Fruit fly (Drosophila melanogaster) ovary, adult (tissue): ENCODE results near the gene CG33995.

ENCODE experiments used
- CG17801 ChIP-seq: fragments of 200-800 bp; optimal IDR thresholded peaks from 2 replicates; lab custom pipeline; 2019; ENCODE audit warnings: missing biosample characterization, mild to moderate bottlenecking, missing genetic modification characterization, moderate library complexity; ENCODE audit not compliant: partially characterized antibody

The CG33995 gene

DNA sequence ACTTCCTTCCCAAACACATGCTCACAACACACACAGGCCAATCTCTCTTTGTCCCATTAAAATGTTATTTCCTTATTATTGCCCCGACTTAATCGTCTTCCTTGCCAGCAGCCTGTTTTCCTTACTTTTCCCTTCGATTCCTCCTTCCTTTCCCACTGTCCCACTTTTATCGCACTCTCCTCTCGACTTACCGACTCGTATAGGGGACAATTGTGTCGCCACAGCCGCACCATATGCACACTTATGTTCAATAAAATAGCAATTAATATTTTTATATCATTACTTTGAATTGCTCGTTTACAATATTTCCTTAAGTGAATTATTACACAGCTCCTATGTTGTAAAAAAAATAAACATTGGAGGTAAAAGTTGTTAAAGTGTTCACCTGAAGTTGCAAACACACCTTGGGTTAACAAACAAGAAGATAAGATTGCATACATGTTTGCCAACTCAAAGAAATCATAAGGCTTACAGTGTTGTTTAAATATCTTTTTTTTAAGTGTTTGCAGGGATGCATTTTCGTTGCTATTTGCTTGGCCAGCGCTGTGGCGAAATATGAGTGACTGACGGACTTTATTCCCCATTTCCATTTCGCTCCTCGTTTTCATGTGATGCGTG, 43.9 kb downstream of the CG33995 start:
- TF ChIP-seq CG17801 (GFP tag; lab: Kevin White, UChicago), result peak; percentile 86

DNA sequence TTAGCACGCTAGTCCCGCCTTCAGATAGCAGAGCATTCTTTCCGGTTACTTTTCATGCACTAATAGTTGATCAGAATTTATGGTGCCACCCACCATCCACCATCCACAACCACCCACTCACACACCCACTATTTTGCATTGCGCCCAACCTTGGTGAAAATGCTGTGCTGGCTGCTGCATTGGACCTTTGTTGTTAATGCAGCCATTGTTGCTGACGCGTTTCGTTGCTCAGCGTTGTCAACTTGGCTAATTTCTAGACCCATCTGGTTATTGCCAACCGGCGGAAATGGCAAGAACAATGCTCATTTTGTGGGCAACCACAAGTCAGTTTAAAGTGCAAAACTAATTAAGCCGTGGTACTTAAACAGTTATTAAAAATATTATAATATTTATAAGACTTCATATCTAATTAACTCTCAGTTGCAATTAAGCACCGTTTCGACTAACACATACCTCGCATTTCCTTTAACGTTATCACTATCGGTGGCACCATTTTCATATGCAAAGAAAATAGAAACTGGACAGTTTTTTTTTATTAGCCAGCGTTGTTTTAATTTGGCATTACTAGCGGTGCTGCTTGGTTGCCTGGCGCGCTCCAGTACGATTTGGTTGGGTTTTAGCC, 45.7 kb downstream of the CG33995 start:
- TF ChIP-seq CG17801 (GFP tag; lab: Kevin White, UChicago), result no peak

DNA sequence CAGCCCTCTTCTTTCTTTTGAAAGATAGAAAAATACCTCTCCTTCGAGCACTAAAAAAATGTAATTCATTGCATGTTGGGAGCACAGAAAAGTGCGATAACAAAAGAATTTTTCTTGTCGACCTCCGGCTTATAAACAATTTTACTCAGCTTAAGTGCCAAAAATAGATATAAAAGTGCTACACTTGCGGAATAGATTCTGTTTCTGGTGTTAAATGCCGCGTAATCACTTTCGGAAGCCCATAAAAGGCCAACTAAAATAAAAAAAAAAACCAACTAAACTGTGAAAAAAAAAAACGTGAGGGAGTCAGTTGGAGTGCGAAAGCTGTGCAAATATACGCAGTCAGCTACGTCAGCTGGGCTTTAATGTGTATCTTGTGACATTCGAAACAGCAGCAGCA, 46.6 kb downstream of the CG33995 start:
- peak; percentile 12 for TF ChIP-seq CG17801 (GFP tag; lab: Kevin White, UChicago)

DNA sequence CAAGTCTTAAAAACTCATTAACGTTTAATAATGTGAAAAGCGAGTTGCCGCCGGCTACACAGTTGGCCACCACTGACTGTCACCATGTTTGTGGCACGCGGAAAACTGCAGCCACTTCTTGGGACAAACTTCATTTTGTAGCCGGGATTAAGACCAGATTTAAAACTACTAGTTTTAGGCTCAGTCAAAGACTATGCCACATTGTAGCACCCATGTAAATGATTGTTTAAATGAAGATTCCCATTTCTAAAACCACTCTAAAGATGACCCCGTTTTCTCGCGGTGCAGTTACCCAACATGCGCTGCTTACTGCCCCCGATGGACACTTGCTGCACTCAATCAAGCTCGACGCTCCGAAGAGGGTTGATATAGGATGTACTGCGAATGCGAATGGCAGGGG, 47.3 kb downstream of the CG33995 start:
- no peak for TF ChIP-seq CG17801 (GFP tag; lab: Kevin White, UChicago)

DNA sequence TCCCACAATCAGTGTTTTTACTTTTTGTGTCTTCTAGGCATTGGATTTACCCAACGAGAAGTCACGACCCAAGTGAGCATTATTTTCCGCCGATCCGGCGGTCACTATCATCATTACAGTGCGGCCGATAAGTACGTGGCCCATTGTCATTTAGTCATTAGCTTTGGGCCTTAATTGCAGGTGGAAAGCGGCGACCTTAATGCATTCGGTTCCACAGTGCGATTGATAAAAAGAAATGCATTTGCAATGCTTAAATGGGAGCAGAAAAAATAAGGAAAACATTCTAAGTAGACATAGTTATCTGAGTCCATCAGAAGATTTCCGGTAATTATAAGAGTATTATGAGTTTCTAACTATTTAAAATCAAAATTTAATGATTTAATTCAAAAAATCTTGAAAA, 49.1 kb downstream of the CG33995 start:
- no peak for TF ChIP-seq CG17801 (GFP tag; lab: Kevin White, UChicago)

DNA sequence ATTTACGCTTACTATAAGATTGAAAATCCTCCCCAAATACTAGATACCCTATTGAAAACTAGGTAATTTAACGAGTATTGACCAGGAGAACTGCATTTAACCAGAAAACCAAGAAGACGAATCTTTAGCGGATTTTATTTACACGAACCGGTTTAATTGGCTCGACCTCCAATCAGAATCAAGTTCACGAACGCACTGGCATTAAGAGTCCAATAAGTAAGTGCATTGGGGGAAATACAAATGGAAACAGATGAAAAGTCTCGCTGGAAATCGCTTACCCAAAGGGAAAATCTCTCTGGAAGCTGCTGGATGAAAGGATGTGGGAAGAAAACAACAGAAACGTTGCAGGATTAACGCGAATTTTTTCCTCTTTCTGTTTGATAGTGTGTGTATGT, 49.5 kb downstream of the CG33995 start:
- TF ChIP-seq CG17801 (GFP tag; lab: Kevin White, UChicago), result no peak

DNA sequence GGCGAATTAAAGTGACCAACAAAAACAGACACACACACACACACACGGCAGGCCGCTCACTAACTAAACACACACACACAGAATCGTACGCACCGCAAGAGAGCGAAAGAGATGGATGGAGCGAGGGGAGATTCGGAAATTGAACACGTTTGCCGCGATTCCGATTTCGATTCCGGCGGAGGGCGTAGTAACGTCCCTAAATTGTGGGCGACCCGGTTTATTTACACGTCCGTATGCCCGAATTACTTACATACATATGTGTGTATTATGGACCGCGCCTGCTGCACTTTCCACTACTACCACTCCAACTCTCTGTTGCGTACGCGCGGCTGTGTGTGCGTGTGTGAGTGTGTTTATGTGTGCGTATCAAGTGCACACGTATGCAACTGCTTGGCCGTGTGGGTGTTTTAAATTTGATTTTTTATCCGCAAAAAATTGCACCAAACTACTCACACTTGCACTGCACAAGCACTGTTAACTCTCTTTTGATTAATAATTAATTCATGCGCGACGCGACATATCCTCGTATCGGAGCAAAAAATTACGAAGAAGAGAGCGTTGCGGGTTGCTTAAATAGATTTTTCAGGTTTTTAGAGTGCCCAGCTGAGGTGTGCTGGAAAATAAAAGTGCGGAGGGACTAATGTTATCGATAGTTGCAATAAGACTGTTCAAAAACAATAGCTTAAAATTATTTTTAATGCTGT, 50.1 kb downstream of the CG33995 start, which contains the start of gene Pgant5:
TSS of gene Pgant5 (minus strand) at position 601 of the 704 bp plus-strand sequence.
- peak; percentile 47 for TF ChIP-seq CG17801 (GFP tag; lab: Kevin White, UChicago)

DNA sequence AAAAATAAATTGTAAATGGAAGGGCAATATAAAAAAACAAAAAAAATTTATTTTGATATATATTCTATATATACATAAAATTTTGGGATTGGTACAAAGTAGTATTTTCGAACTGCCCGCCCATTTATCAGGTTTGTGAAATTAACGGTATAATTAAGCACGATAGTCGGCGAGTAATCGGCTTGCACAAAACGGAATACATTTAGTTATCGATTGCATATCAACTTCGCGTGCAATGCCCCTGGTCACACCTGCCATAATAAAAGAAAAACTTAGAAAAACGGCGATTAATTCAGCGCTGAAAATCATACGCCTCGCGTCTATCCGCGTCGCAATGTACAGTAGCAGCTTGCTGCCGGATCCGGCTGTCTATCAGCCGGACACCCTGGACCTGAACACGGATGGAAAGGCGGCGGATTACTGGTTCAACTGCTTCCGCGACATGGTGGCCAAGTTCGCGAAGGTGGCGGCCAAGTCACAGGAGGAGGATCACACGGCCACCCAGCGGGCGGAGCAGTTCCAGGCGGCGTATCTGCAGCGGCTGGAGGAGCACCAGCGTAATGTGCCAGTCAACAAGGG, 50.8 kb downstream of the CG33995 start, which contains the start of gene CG5828:
TSS of gene CG5828 (plus strand) at position 205 of the 579 bp plus-strand sequence.
- TF ChIP-seq CG17801 (GFP tag; lab: Kevin White, UChicago), result no peak

DNA sequence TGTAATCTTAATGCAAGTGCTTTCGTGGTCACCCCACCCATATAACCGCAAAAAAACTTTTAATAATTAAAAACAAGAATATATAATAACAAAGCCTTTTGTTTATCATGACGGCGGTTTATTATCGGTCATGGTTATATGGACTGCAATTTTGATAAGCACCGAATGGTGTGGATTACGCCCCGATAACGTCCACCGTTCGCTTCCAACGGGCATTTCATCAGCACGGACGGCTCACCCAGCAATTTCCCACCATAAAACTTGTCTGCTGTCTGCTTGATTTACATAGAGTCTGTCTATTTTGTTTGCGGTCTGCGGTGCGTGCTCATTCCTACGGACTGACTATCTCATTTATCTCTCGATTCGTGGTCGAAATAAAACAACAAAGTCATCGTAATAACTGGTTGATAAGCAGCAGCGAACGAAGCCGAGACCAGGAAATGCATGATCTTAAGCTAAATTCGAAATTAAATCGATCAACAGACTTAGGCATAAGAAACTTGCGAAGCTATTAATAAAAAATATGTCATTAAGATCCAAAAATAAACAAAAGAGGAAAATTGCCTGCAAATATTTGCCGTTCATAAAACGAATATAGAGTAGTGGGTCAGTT, 52.4 kb downstream of the CG33995 start:
- peak; percentile 68 for TF ChIP-seq CG17801 (GFP tag; lab: Kevin White, UChicago)

DNA sequence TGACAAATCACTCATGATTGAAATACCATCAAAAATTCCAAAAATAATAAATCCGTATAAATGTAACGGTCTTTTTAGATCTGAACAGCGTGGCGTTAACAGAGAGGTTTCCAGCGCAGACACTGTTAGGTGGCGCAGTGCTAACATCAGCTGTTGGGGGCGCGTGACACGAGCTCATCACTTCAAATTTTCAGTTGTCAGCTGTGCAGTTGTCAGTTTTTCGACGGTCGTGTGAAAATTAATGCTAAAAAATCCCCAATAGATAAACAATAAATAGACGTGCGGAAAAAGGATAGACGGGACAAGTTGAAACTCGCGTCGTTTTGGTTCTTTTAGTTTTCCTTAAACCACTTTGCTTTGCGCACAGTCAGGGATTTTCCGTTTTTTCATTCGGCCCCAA, 53.2 kb downstream of the CG33995 start, which contains the start of gene CG4230:
TSS of gene CG4230 (plus strand) at position 6 of the 400 bp plus-strand sequence.
- peak; percentile 5 for TF ChIP-seq CG17801 (GFP tag; lab: Kevin White, UChicago)

DNA sequence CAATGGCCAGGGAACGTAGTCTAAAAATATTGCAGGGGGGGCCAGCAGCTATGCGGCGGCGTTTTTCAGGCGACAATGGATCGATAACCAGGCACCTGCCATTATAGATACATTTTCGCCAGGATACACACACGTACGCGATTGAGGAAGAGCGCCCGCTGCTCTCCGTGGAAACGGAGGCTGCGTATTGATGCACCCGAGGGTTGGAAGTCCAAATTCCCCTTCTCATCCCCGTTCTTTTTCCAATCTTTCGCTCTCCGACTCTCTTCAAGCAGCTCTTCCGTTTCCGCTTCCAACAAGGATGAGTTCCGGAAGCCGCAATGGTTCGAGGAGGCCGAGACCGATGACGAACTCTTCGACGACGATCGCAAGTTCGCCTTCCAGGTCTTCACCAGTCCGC, 53.7 kb downstream of the CG33995 start:
- TF ChIP-seq CG17801 (GFP tag; lab: Kevin White, UChicago), result no peak
